Worm (Caenorhabditis elegans) whole organism, L3 larva: ENCODE measurements around the gene K04C1.5.

Experiments used
- aly-2 ChIP-seq: fragments of 150-350 bp; optimal IDR thresholded peaks from 2 replicates; lab custom pipeline; 2014; ENCODE audit warnings: missing biosample characterization, missing genetic modification characterization
- fkh-10 ChIP-seq: sonication (generic microtip); optimal IDR thresholded peaks from 2 replicates; lab custom pipeline; 2017; ENCODE audit warnings: missing biosample characterization, missing genetic modification reagents, missing genetic modification characterization
- nhr-237 ChIP-seq: fragments of 150-350 bp; optimal IDR thresholded peaks from 2 replicates; lab custom pipeline; 2014; ENCODE audit warnings: missing biosample characterization, missing genetic modification characterization
- pha-4 ChIP-seq: fragments of 150-350 bp; optimal IDR thresholded peaks from 2 replicates; lab custom pipeline; 2014; ENCODE audit warnings: missing biosample characterization, missing genetic modification reagents, missing genetic modification characterization

DNA sequence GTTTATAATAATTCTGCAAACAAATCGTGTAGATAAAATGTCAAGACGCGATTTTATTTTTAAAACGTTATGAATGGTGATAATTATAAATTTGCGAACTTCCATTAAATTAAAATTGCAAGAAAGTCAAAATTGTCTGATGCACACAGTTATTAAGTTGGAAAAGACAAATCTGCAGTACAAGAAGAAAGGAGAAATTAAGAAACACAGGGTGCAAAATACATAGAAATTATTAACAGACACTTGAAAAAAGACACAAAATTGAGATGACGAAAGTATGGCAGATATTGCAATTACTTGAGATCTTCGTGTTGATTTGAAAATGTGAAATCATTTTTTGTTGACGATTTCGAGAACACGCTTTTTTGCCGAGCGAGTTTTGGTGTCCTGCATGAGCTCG, 6.3 kb upstream of the K04C1.5 start:
- TF ChIP-seq nhr-237 (tag; lab: Kevin White, UChicago) (no peak), pha-4 (tag; lab: Kevin White, UChicago) (no peak), fkh-10 (no peak), aly-2 (tag; lab: Kevin White, UChicago) (no peak)
